Worm (Caenorhabditis elegans) whole organism, late embryonic: ENCODE data around the gene B0524.6.

ENCODE experiments used
- ceh-22 ChIP-seq: sonication (generic microtip); optimal IDR thresholded peaks from 2 replicates; lab custom pipeline; 2017; ENCODE audit warnings: missing biosample characterization, missing genetic modification characterization
- ceh-9 ChIP-seq: sonication (generic microtip); optimal IDR thresholded peaks from 2 replicates; lab custom pipeline; 2016; ENCODE audit warnings: mild to moderate bottlenecking, missing genetic modification characterization, inconsistent platforms, missing compliant biosample characterization
- dmd-4 ChIP-seq: sonication (generic microtip); optimal IDR thresholded peaks from 2 replicates; lab custom pipeline; 2016; ENCODE audit warnings: borderline replicate concordance, missing genetic modification characterization, missing compliant biosample characterization
- elt-2 ChIP-seq: sonication (generic microtip); optimal IDR thresholded peaks from 2 replicates; lab custom pipeline; 2016; ENCODE audit warnings: missing genetic modification reagents, missing genetic modification characterization, missing compliant biosample characterization
- hlh-15 ChIP-seq: sonication (generic microtip); optimal IDR thresholded peaks from 2 replicates; lab custom pipeline; 2016; ENCODE audit warnings: missing genetic modification characterization, missing compliant biosample characterization
- hlh-30 ChIP-seq: sonication (generic microtip); optimal IDR thresholded peaks from 2 replicates; lab custom pipeline; 2017; ENCODE audit warnings: antibody characterized with exemption, missing genetic modification characterization, missing compliant biosample characterization; ENCODE audit not compliant: insufficient read depth
- madf-2 ChIP-seq: sonication (generic microtip); optimal IDR thresholded peaks from 2 replicates; lab custom pipeline; 2017; ENCODE audit warnings: missing genetic modification characterization, missing compliant biosample characterization
- nhr-232 ChIP-seq: sonication (generic microtip); optimal IDR thresholded peaks from 2 replicates; lab custom pipeline; 2016; ENCODE audit warnings: missing genetic modification characterization, missing compliant biosample characterization
- odd-2 ChIP-seq: sonication (generic microtip); optimal IDR thresholded peaks from 2 replicates; lab custom pipeline; 2017; ENCODE audit warnings: antibody characterized with exemption, mild to moderate bottlenecking, missing genetic modification characterization, missing compliant biosample characterization
- pag-3 ChIP-seq: sonication (generic microtip); optimal IDR thresholded peaks from 2 replicates; lab custom pipeline; 2016; ENCODE audit warnings: missing compliant biosample characterization, missing genetic modification characterization, borderline replicate concordance
- pqm-1 ChIP-seq: sonication (generic microtip); optimal IDR thresholded peaks from 2 replicates; lab custom pipeline; 2016; ENCODE audit warnings: missing genetic modification characterization, missing compliant biosample characterization
- sdc-2 ChIP-seq: sonication (generic microtip); optimal IDR thresholded peaks from 2 replicates; lab custom pipeline; 2016; ENCODE audit warnings: missing genotype, missing genetic modification characterization, missing compliant biosample characterization
- unc-86 ChIP-seq: sonication (generic microtip); optimal IDR thresholded peaks from 2 replicates; lab custom pipeline; 2016; ENCODE audit warnings: missing genetic modification characterization, missing compliant biosample characterization

DNA sequence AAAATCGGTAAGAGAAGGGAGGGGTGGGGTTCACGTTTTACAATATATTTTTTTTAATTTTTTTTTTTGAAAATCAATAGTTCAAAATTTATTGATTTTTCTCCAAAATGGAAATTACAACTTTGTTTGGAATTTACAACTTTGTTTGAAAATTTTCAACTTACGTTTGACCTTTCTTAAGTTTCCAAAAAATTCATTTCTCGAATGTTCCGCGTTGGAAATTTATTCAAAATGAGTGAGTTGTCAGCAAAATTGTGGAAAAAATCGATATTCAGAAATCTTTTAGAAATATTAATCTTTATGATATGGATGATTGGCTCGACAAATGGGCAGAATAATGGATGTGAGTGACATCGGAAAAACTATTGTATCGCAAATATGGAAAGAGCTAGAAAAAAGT, 18.1 kb downstream of the B0524.6 start, which contains the start of gene B0524.3:
- no peak for TF ChIP-seq pag-3 (tag; lab: Kevin White, UChicago)
- no peak for TF ChIP-seq ceh-9 (tag; lab: Kevin White, UChicago)
- TF ChIP-seq hlh-30 (tag; lab: Kevin White, UChicago): no peak
- TF ChIP-seq dmd-4 (tag; lab: Kevin White, UChicago): no peak
- TF ChIP-seq sdc-2 (tag; lab: Kevin White, UChicago): no peak
- TF ChIP-seq unc-86 (tag; lab: Kevin White, UChicago): no peak
- no peak for TF ChIP-seq elt-2
- no peak for TF ChIP-seq hlh-15 (tag; lab: Kevin White, UChicago)
- TF ChIP-seq ceh-22 (tag; lab: Kevin White, UChicago): no peak
- TF ChIP-seq pqm-1 (tag; lab: Kevin White, UChicago): no peak
- TF ChIP-seq odd-2 (tag; lab: Kevin White, UChicago): no peak
- TF ChIP-seq nhr-232 (tag; lab: Kevin White, UChicago): no peak
- TF ChIP-seq madf-2 (tag; lab: Kevin White, UChicago): no peak
